Worm (Caenorhabditis elegans) whole organism, young adult: ENCODE data around the gene dyf-4.

Experiments used
- D2030.7 ChIP-seq: fragments of 200-800 bp; sonication (Bioruptor generic); IDR thresholded peaks from 2 replicates; pipeline ENCODE4 v1.3.6; 2022; ENCODE audit warnings: missing genetic modification reagents, missing genetic modification characterization, missing compliant biosample characterization
- F10E7.11 ChIP-seq: sonication (generic microtip); optimal IDR thresholded peaks from 2 replicates; lab custom pipeline; 2017; ENCODE audit warnings: mild to moderate bottlenecking, missing genetic modification characterization, moderate library complexity, missing compliant biosample characterization
- F33H1.4 ChIP-seq: fragments of 200-800 bp; sonication (Bioruptor generic); IDR thresholded peaks from 2 replicates; pipeline ENCODE4 v1.3.6; 2022; ENCODE audit warnings: missing genetic modification reagents, missing genetic modification characterization, missing compliant biosample characterization
- F37B4.10 ChIP-seq: fragments of 200-800 bp; sonication (Bioruptor generic); IDR thresholded peaks from 2 replicates; pipeline ENCODE4 v1.3.6; 2022; ENCODE audit warnings: missing genetic modification characterization, missing compliant biosample characterization
- F39B2.1 ChIP-seq: fragments of 200-800 bp; sonication (Bioruptor generic); IDR thresholded peaks from 2 replicates; pipeline ENCODE4 v1.3.6; 2022; ENCODE audit warnings: missing genetic modification reagents, missing genetic modification characterization, missing compliant biosample characterization
- F52B5.7 ChIP-seq: sonication (generic microtip); optimal IDR thresholded peaks from 2 replicates; lab custom pipeline; 2016; ENCODE audit warnings: mild to moderate bottlenecking, missing genetic modification characterization, missing compliant biosample characterization
- F55B11.4 ChIP-seq: sonication (generic microtip); optimal IDR thresholded peaks from 2 replicates; lab custom pipeline; 2016; ENCODE audit warnings: missing compliant biosample characterization, missing genetic modification characterization, borderline replicate concordance; ENCODE audit not compliant: insufficient read depth
- T07F8.4 ChIP-seq: sonication (generic microtip); optimal IDR thresholded peaks from 2 replicates; lab custom pipeline; 2016; ENCODE audit warnings: mild to moderate bottlenecking, missing genetic modification characterization, moderate library complexity, missing compliant biosample characterization
- Y95B8A.8 ChIP-seq: fragments of 200-800 bp; sonication (Bioruptor generic); IDR thresholded peaks from 2 replicates; pipeline ENCODE4 v1.3.6; 2022; ENCODE audit warnings: missing genetic modification reagents, missing genetic modification characterization, missing compliant biosample characterization
- ZK185.1 ChIP-seq: sonication (generic microtip); optimal IDR thresholded peaks from 2 replicates; lab custom pipeline; 2016; ENCODE audit warnings: mild to moderate bottlenecking, missing genetic modification characterization, missing compliant biosample characterization; ENCODE audit not compliant: poor library complexity, severe bottlenecking
- akir-1 ChIP-seq: fragments of 200-800 bp; sonication (Bioruptor generic); optimal IDR thresholded peaks from 2 replicates; lab custom pipeline; 2018; ENCODE audit warnings: mild to moderate bottlenecking, missing genetic modification characterization, moderate library complexity, missing compliant biosample characterization
- ama-1 ChIP-seq, 3 experiments: fragments of 150-350 bp in 1 of 3; sonication (generic microtip) in 2 of 3; optimal IDR thresholded peaks; 2 replicates each; lab custom pipeline; 2014 to 2018; ENCODE audit warnings: missing biosample characterization in 2 of 3, missing genetic modification characterization in 2 of 3, missing genetic modification reagents in 2 of 3
- bed-1 ChIP-seq: fragments of 200-800 bp; sonication (Bioruptor generic); IDR thresholded peaks from 2 replicates; pipeline ENCODE4 v1.3.6; 2022; ENCODE audit warnings: missing genetic modification reagents, missing genetic modification characterization, missing compliant biosample characterization
- bed-2 ChIP-seq: fragments of 200-800 bp; sonication (Bioruptor generic); IDR thresholded peaks from 2 replicates; pipeline ENCODE4 v1.3.6; 2022; ENCODE audit warnings: missing genetic modification reagents, missing genetic modification characterization, missing compliant biosample characterization
- ceh-58 ChIP-seq: fragments of 200-800 bp; sonication (Bioruptor generic); IDR thresholded peaks from 2 replicates; pipeline ENCODE4 v1.3.6; 2022; ENCODE audit warnings: missing genetic modification characterization, missing compliant biosample characterization
- ceh-79 ChIP-seq: sonication (generic microtip); optimal IDR thresholded peaks from 2 replicates; lab custom pipeline; 2017; ENCODE audit warnings: mild to moderate bottlenecking, missing genetic modification characterization, missing compliant biosample characterization
- chd-7 ChIP-seq: sonication (generic microtip); optimal IDR thresholded peaks from 2 replicates; lab custom pipeline; 2016; ENCODE audit warnings: mild to moderate bottlenecking, missing genetic modification characterization, moderate library complexity, missing compliant biosample characterization
- dox-1 ChIP-seq: fragments of 200-800 bp; sonication (Bioruptor generic); IDR thresholded peaks from 2 replicates; pipeline ENCODE4 v1.3.6; 2022; ENCODE audit warnings: missing genetic modification reagents, missing genetic modification characterization, missing compliant biosample characterization
- efl-1 ChIP-seq: fragments of 150-350 bp; optimal IDR thresholded peaks from 2 replicates; lab custom pipeline; 2014; ENCODE audit warnings: missing biosample characterization, missing genetic modification reagents, missing genetic modification characterization
- egrh-3 ChIP-seq: fragments of 200-800 bp; sonication (Bioruptor generic); IDR thresholded peaks from 2 replicates; pipeline ENCODE4 v1.3.6; 2022; ENCODE audit warnings: missing genetic modification reagents, missing genetic modification characterization, missing compliant biosample characterization
- ekl-4 ChIP-seq: fragments of 200-800 bp; sonication (Bioruptor generic); IDR thresholded peaks from 2 replicates; pipeline ENCODE4 v1.3.6; 2022; ENCODE audit warnings: missing genetic modification reagents, missing genetic modification characterization, missing compliant biosample characterization
- hlh-26 ChIP-seq: fragments of 200-800 bp; sonication (Bioruptor generic); conservative IDR thresholded peaks from 2 replicates; pipeline ENCODE4 v1.3.6; 2022; ENCODE audit warnings: missing genetic modification reagents, missing genetic modification characterization, missing compliant biosample characterization
- hsf-1 ChIP-seq: fragments of 200-800 bp; sonication (Bioruptor generic); IDR thresholded peaks from 2 replicates; pipeline ENCODE4 v1.3.6; 2022; ENCODE audit warnings: missing genetic modification reagents, missing genetic modification characterization, missing compliant biosample characterization
- let-607 ChIP-seq, 2 experiments: fragments of 200-800 bp in 1 of 2; sonication (Bioruptor generic) in 1 of 2; sonication (generic microtip) in 1 of 2; optimal IDR thresholded peaks; 2 replicates each; lab custom pipeline; 2016 to 2018; ENCODE audit warnings: mild to moderate bottlenecking in 2 of 2, missing compliant biosample characterization in 2 of 2, missing genetic modification characterization in 2 of 2, moderate library complexity in 2 of 2, missing genotype in 1 of 2
- lin-26 ChIP-seq: fragments of 200-800 bp; sonication (Bioruptor generic); IDR thresholded peaks from 2 replicates; pipeline ENCODE4 v1.3.6; 2022; ENCODE audit warnings: missing genetic modification reagents, missing genetic modification characterization, missing compliant biosample characterization
- lin-40 ChIP-seq: sonication (generic microtip); optimal IDR thresholded peaks from 2 replicates; lab custom pipeline; 2016; ENCODE audit warnings: missing genetic modification characterization, mild to moderate bottlenecking, missing compliant biosample characterization, missing genotype, missing genetic modification reagents
- lin-54 ChIP-seq: fragments of 200-800 bp; sonication (Bioruptor generic); optimal IDR thresholded peaks from 2 replicates; lab custom pipeline; 2018; ENCODE audit warnings: mild to moderate bottlenecking, missing genetic modification characterization, missing compliant biosample characterization
- lir-1 ChIP-seq: fragments of 200-800 bp; sonication (Bioruptor generic); conservative IDR thresholded peaks from 2 replicates; pipeline ENCODE4 v1.3.6; 2022; ENCODE audit warnings: missing genetic modification reagents, missing genetic modification characterization, missing compliant biosample characterization
- mcd-1 ChIP-seq: fragments of 200-800 bp; sonication (Bioruptor generic); IDR thresholded peaks from 2 replicates; pipeline ENCODE4 v1.3.6; 2022; ENCODE audit warnings: missing genetic modification reagents, missing genetic modification characterization, missing compliant biosample characterization
- nfyb-1 ChIP-seq: fragments of 200-800 bp; sonication (Bioruptor generic); IDR thresholded peaks from 2 replicates; pipeline ENCODE4 v1.3.6; 2022; ENCODE audit warnings: missing genetic modification reagents, missing genetic modification characterization, missing compliant biosample characterization
- rcor-1 ChIP-seq: fragments of 200-800 bp; sonication (Bioruptor generic); IDR thresholded peaks from 2 replicates; pipeline ENCODE4 v1.3.6; 2022; ENCODE audit warnings: missing genetic modification reagents, missing genetic modification characterization, missing compliant biosample characterization
- rec-8 ChIP-seq, 2 experiments: sonication (generic microtip); optimal IDR thresholded peaks; 2 replicates each; lab custom pipeline; 2016; ENCODE audit warnings: mild to moderate bottlenecking in 2 of 2, missing genetic modification characterization in 2 of 2, missing genetic modification reagents in 2 of 2, missing genotype in 2 of 2, missing biosample characterization in 1 of 2, missing compliant biosample characterization in 1 of 2, moderate library complexity in 1 of 2
- repo-1 ChIP-seq: sonication (generic microtip); optimal IDR thresholded peaks from 2 replicates; lab custom pipeline; 2017; ENCODE audit warnings: mild to moderate bottlenecking, missing genetic modification characterization, missing compliant biosample characterization
- sdz-38 ChIP-seq: sonication (generic microtip); optimal IDR thresholded peaks from 2 replicates; lab custom pipeline; 2016; ENCODE audit warnings: missing genotype, missing genetic modification characterization, missing compliant biosample characterization
- sptf-2 ChIP-seq: fragments of 200-800 bp; sonication (Bioruptor generic); optimal IDR thresholded peaks from 2 replicates; lab custom pipeline; 2018; ENCODE audit warnings: mild to moderate bottlenecking, missing genetic modification characterization, missing compliant biosample characterization
- unc-130 ChIP-seq: sonication (generic microtip); optimal IDR thresholded peaks from 2 replicates; lab custom pipeline; 2016; ENCODE audit warnings: missing genetic modification reagents, missing genetic modification characterization, missing compliant biosample characterization
- zfh-2 ChIP-seq: fragments of 200-800 bp; sonication (Bioruptor generic); conservative IDR thresholded peaks from 2 replicates; pipeline ENCODE4 v1.3.6; 2022; ENCODE audit warnings: missing genetic modification reagents, missing genetic modification characterization, missing compliant biosample characterization
- ztf-26 ChIP-seq: sonication (generic microtip); optimal IDR thresholded peaks from 2 replicates; lab custom pipeline; 2017; ENCODE audit warnings: missing genetic modification characterization, missing compliant biosample characterization
- ztf-6 ChIP-seq: fragments of 200-800 bp; sonication (Bioruptor generic); IDR thresholded peaks from 2 replicates; pipeline ENCODE4 v1.3.6; 2022; ENCODE audit warnings: missing genetic modification reagents, missing genetic modification characterization, missing compliant biosample characterization

The dyf-4 gene

ce11 chrV:12550036-12550626 lies 24.6 kb upstream of the dyf-4 start, which contains the start of gene F45D3.3:
TSS of gene F45D3.3 (minus strand) at chrV:12550385.
- TF ChIP-seq lin-26 (peak; percentile 39; the same call in 1 of the 2 replicates), ekl-4 (GFP tag; lab: Robert Waterston, UW) (no peak), ama-1 (optimal IDR thresholded peaks at IDR 0.05; lab: Kevin White, UChicago) (peak; percentile 61), ama-1 (GFP tag; optimal IDR thresholded peaks at IDR 0.05; lab: Kevin White, UChicago) (no peak)

DNA sequence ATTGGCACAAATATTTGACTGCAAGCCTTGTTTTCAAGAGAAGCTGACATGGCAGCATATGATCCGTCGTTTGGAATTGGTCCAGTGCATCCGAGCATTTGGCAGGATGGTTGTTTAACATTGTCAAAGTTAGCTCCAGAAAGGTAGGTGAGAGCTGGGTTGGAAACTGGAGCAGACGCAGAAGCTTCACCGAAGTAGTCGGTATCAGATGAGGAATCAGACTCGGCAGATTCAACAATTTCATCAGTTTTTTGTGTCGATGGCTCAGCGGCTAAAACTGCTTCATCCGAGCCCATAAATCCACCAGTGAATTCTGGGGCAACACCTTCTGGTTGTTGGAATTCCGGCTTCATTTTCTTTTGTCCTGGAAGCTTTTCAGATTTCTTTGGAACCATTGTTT lies 24.1 kb upstream of the dyf-4 start:
- TF ChIP-seq mcd-1 (0 out of 2 replicates have a peak, but pooled peaks have one; percentile 15), chd-7 (tag; lab: Kevin White, UChicago) (peak; percentile 5), ama-1 (optimal IDR thresholded peaks at IDR 0.05; lab: Kevin White, UChicago) (peak; percentile 81), ama-1 (GFP tag; optimal IDR thresholded peaks at IDR 0.05; lab: Kevin White, UChicago) (no peak), dox-1 (GFP tag; lab: Robert Waterston, UW) (no peak)

DNA sequence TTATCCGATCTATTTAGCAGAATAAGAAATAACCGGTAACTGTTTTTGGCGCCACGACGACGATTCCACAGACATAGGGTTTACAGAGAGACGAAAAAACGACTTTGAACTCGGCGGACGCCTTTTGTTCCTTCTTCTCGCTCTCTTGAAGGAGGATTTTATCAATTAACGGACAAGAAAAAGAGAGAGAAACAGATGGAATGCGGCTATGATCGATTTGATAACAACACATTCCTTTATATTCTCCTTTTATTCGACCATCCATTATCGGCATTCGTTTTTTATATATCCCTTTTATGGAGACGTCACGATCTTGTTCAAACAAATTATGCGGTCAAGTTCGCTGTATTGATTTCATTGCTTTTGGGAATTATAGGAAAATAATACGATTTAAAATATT lies 23.3 kb upstream of the dyf-4 start:
- TF ChIP-seq efl-1 = no peak
- TF ChIP-seq F55B11.4 (tag; lab: Kevin White, UChicago) = no peak
- no peak for TF ChIP-seq let-607 (tag; optimal IDR thresholded peaks at IDR 0.05; lab: Kevin White, UChicago)
- peak; percentile 10; the same call in 1 of the 2 replicates for TF ChIP-seq rcor-1 (GFP tag; lab: Robert Waterston, UW)
- TF ChIP-seq ama-1 (optimal IDR thresholded peaks at IDR 0.05; lab: Kevin White, UChicago) = peak; percentile 73
- TF ChIP-seq ama-1 (GFP tag; optimal IDR thresholded peaks at IDR 0.05; lab: Kevin White, UChicago) = no peak
- no peak for TF ChIP-seq F37B4.10 (GFP tag; lab: Robert Waterston, UW)
- TF ChIP-seq zfh-2 (GFP tag; lab: Robert Waterston, UW) = no peak
- TF ChIP-seq hlh-26 (GFP tag; lab: Robert Waterston, UW) = no peak
- TF ChIP-seq F52B5.7 (tag; lab: Kevin White, UChicago) = no peak
- TF ChIP-seq bed-2 (GFP tag; lab: Robert Waterston, UW) = no peak
- no peak for TF ChIP-seq bed-1 (GFP tag; lab: Robert Waterston, UW)
- TF ChIP-seq T07F8.4 = no peak
- TF ChIP-seq F39B2.1 (GFP tag; lab: Robert Waterston, UW) = no peak
- no peak for TF ChIP-seq rec-8 (tag; optimal IDR thresholded peaks at IDR 0.05; lab: Kevin White, UChicago)
- no peak for TF ChIP-seq lin-40 (tag; lab: Kevin White, UChicago)
- no peak for TF ChIP-seq hsf-1 (GFP tag; lab: Robert Waterston, UW)
- TF ChIP-seq ceh-79 (tag; lab: Kevin White, UChicago) = no peak
- TF ChIP-seq ZK185.1 (tag; lab: Kevin White, UChicago) = no peak
- TF ChIP-seq ceh-58 (GFP tag; lab: Robert Waterston, UW) = no peak
- no peak for TF ChIP-seq D2030.7 (GFP tag; lab: Robert Waterston, UW)
- peak; percentile 18 for TF ChIP-seq ztf-26 (tag; lab: Kevin White, UChicago)
- no peak for TF ChIP-seq dox-1 (GFP tag; lab: Robert Waterston, UW)
- TF ChIP-seq akir-1 (GFP tag; lab: Kevin White, UChicago) = no peak
- peak; percentile 59; the same call in 1 of the 2 replicates for TF ChIP-seq nfyb-1 (GFP tag; lab: Robert Waterston, UW)
- TF ChIP-seq, all 124 proteins: peak for 4

DNA sequence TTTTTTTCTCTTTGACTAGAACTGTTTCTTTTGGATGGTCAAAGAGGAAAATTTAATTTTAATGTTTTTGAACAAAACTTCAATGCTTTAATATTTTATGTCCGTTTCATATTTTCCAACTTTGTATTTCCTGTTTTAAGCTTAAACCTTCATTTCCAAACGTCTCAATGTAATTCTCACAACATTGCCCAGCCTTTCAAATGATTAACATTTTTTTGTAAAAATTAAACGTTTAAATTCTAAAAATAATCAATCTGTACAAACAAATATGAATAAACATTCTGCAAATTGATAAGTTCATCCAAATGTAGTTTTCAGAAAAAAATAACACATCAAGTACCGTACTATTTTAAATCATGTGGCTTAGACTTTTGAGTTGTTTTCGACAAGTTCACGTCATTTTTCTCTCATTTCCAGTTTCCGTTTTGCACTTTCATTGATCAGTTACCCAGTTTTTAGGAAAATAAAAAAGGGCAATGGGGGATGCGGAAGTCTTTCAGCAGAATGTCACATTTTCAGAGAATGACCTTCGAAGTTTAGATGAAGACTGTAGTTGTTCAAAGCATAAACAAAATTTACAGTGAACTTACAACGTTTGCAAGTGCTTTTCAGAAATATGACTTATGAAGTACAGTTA lies 17.3 kb upstream of the dyf-4 start:
- TF ChIP-seq sdz-38 (tag; lab: Kevin White, UChicago) (no peak), lin-54 (GFP tag; lab: Kevin White, UChicago) (no peak), Y95B8A.8 (GFP tag; lab: Robert Waterston, UW) (no peak), unc-130 (GFP tag; lab: Kevin White, UChicago) (no peak), egrh-3 (GFP tag; lab: Robert Waterston, UW) (no peak), ceh-58 (GFP tag; lab: Robert Waterston, UW) (no peak), F55B11.4 (tag; lab: Kevin White, UChicago) (no peak), sptf-2 (GFP tag; lab: Kevin White, UChicago) (no peak), F33H1.4 (GFP tag; lab: Robert Waterston, UW) (no peak), F10E7.11 (tag; lab: Kevin White, UChicago) (no peak), lir-1 (GFP tag; lab: Robert Waterston, UW) (no peak), repo-1 (no peak), ztf-6 (GFP tag; lab: Robert Waterston, UW) (no peak)
- TF ChIP-seq, all 124 proteins: peak for 0
